Fruit fly (Drosophila melanogaster): Measurements from ENCODE around the gene MtnD.

The MtnD gene

dm6 chr3R:20549017-20549854, 14.5 kb downstream of the MtnD start:
- TF ChIP-seq CG17801 (GFP tag; optimal IDR thresholded peaks at IDR 0.05; ENCODE audit: partially characterized antibody), result no peak

- TF ChIP-seq CG17801 (GFP tag; optimal IDR thresholded peaks at IDR 0.05; ENCODE audit: partially characterized antibody), result peak; percentile 91
Measured at dm6 chr3R:20549855-20550603, 15.3 kb downstream of the MtnD start.

dm6 chr3R:20550632-20551486, 16.1 kb downstream of the MtnD start:
- TF ChIP-seq CG17801 (GFP tag; optimal IDR thresholded peaks at IDR 0.05; ENCODE audit: partially characterized antibody), result peak; percentile 50

- TF ChIP-seq CG17801 (GFP tag; optimal IDR thresholded peaks at IDR 0.05; ENCODE audit: partially characterized antibody), result no peak
Measured at dm6 chr3R:20551487-20552079, 16.8 kb downstream of the MtnD start.

- no peak for TF ChIP-seq CG17801 (GFP tag; optimal IDR thresholded peaks at IDR 0.05; ENCODE audit: partially characterized antibody)
Measured at dm6 chr3R:20552093-20552492, 17.3 kb downstream of the MtnD start, which contains the start of gene Stat92E. TSS of gene Stat92E (minus strand) at chr3R:20552311.

- no peak for TF ChIP-seq CG17801 (GFP tag; optimal IDR thresholded peaks at IDR 0.05; ENCODE audit: partially characterized antibody)
Measured at dm6 chr3R:20554300-20554699, 19.5 kb downstream of the MtnD start, which contains the start of gene att-ORFB. TSS of gene att-ORFB (minus strand) at chr3R:20554400.

dm6 chr3R:20555023-20555422, 20.3 kb downstream of the MtnD start:
- TF ChIP-seq CG17801 (GFP tag; optimal IDR thresholded peaks at IDR 0.05; ENCODE audit: partially characterized antibody), result no peak

- no peak for TF ChIP-seq CG17801 (GFP tag; optimal IDR thresholded peaks at IDR 0.05; ENCODE audit: partially characterized antibody)
Measured at dm6 chr3R:20555720-20556280, 21.0 kb downstream of the MtnD start.

dm6 chr3R:20556281-20557113, 21.7 kb downstream of the MtnD start:
- TF ChIP-seq CG17801 (GFP tag; optimal IDR thresholded peaks at IDR 0.05; ENCODE audit: partially characterized antibody), result no peak

dm6 chr3R:20557114-20557414, 22.3 kb downstream of the MtnD start:
- no peak for TF ChIP-seq CG17801 (GFP tag; optimal IDR thresholded peaks at IDR 0.05; ENCODE audit: partially characterized antibody)

- peak; percentile 33 for TF ChIP-seq CG17801 (GFP tag; optimal IDR thresholded peaks at IDR 0.05; ENCODE audit: partially characterized antibody)
Measured at dm6 chr3R:20557415-20558105, 22.8 kb downstream of the MtnD start, which contains the start of the genes DPCoAC and CG5180. TSS of gene DPCoAC (minus strand) at chr3R:20557667. TSS of gene CG5180 (plus strand) at chr3R:20557930.

dm6 chr3R:20558106-20558489, 23.3 kb downstream of the MtnD start:
- TF ChIP-seq CG17801 (GFP tag; optimal IDR thresholded peaks at IDR 0.05; ENCODE audit: partially characterized antibody), result no peak
